Fruit fly (Drosophila melanogaster): Measurements from ENCODE around the gene eag.

The eag gene

dm6 chrX:15021021-15021477 lies 65.8 kb downstream of the eag start (continued):
- TF ChIP-seq Nf-YB (GFP tag; optimal IDR thresholded peaks at IDR 0.05) (peak; percentile 72), fru (optimal IDR thresholded peaks at IDR 0.05) (no peak), CG8089 (GFP tag; optimal IDR thresholded peaks at IDR 0.05) (no peak), CrebB (tag; optimal IDR thresholded peaks at IDR 0.05) (peak; percentile 42), Dip3 (GFP tag; optimal IDR thresholded peaks at IDR 0.05) (no peak), dysf (GFP tag; IDR thresholded peaks at IDR 0.05) (peak; percentile 75), CG10959 (GFP tag; IDR thresholded peaks at IDR 0.05) (peak; percentile 71), CG13424 (tag; optimal IDR thresholded peaks at IDR 0.05) (peak; percentile 88), cg (GFP tag; optimal IDR thresholded peaks at IDR 0.05) (peak; percentile 61), H2.0 (GFP tag; IDR thresholded peaks at IDR 0.05) (peak; percentile 61), jing (GFP tag; optimal IDR thresholded peaks at IDR 0.05) (peak; percentile 54), croc (GFP tag; conservative IDR thresholded peaks at IDR 0.05) (peak; percentile 89), Optix (GFP tag; IDR thresholded peaks at IDR 0.05) (peak; percentile 36; the same call in 1 of the 3 replicates), shn (GFP tag; optimal IDR thresholded peaks at IDR 0.05) (no peak), Dll (GFP tag; IDR thresholded peaks at IDR 0.05; ENCODE audit: partially characterized antibody) (no peak), Ravus (GFP tag; IDR thresholded peaks at IDR 0.05) (peak; percentile 30), Awh (GFP tag; IDR thresholded peaks at IDR 0.05) (peak; percentile 73; the same call in 1 of the 2 replicates), CG12659 (GFP tag; optimal IDR thresholded peaks at IDR 0.05) (peak; percentile 63), CG15011 (GFP tag; optimal IDR thresholded peaks at IDR 0.05) (peak; percentile 37), Taf1 (GFP tag; IDR thresholded peaks at IDR 0.05) (no peak), CG17912 (GFP tag; optimal IDR thresholded peaks at IDR 0.05) (no peak), CG12744 (GFP tag; optimal IDR thresholded peaks at IDR 0.05) (no peak), jigr1 (GFP tag; IDR thresholded peaks at IDR 0.05) (peak; percentile 49; the same call in 1 of the 3 replicates), lov (optimal IDR thresholded peaks at IDR 0.05) (no peak), lov (GFP tag; IDR thresholded peaks at IDR 0.05) (peak; percentile 87), salm (tag; optimal IDR thresholded peaks at IDR 0.05) (peak; percentile 52), CG12071 (GFP tag; optimal IDR thresholded peaks at IDR 0.05) (peak; percentile 21), CG4282 (GFP tag; optimal IDR thresholded peaks at IDR 0.05) (no peak), CG17829 (tag; optimal IDR thresholded peaks at IDR 0.05) (peak; percentile 95), Max (GFP tag; optimal IDR thresholded peaks at IDR 0.05) (peak; percentile 51), CG34422 (GFP tag; IDR thresholded peaks at IDR 0.05) (peak; percentile 78; the same call in 2 of the 3 replicates), abd-A (tag; optimal IDR thresholded peaks at IDR 0.05) (peak; percentile 48), gcm2 (GFP tag; optimal IDR thresholded peaks at IDR 0.05) (no peak), CG3281 (GFP tag; optimal IDR thresholded peaks at IDR 0.05) (peak; percentile 52), Mes4 (GFP tag; optimal IDR thresholded peaks at IDR 0.05) (no peak), CG2712 (tag; optimal IDR thresholded peaks at IDR 0.05) (peak; percentile 97), CG31388 (GFP tag; optimal IDR thresholded peaks at IDR 0.05) (peak; percentile 22), CG1602 (GFP tag; optimal IDR thresholded peaks at IDR 0.05) (peak; percentile 72), Hr51 (GFP tag; optimal IDR thresholded peaks at IDR 0.05) (peak in 1 of 2 experiments; percentile 80), CG2875 (GFP tag; optimal IDR thresholded peaks at IDR 0.05) (peak; percentile 85), Hr78 (GFP tag; optimal IDR thresholded peaks at IDR 0.05) (peak in 1 of 2 experiments; percentile 87), Antp (GFP tag; optimal IDR thresholded peaks at IDR 0.05) (no peak), Kr (GFP tag; optimal IDR thresholded peaks at IDR 0.05) (no peak), Vsx1 (GFP tag; optimal IDR thresholded peaks at IDR 0.05) (peak; percentile 27), Oli (tag; optimal IDR thresholded peaks at IDR 0.05) (peak; percentile 89), dpn (GFP tag; optimal IDR thresholded peaks at IDR 0.05) (peak in 1 of 2 experiments; percentile 67), slp2 (GFP tag; optimal IDR thresholded peaks at IDR 0.05) (no peak), ATbp (GFP tag; optimal IDR thresholded peaks at IDR 0.05) (peak; percentile 88), CG8290 (GFP tag; optimal IDR thresholded peaks at IDR 0.05) (peak; percentile 74), CG8290 (tag; optimal IDR thresholded peaks at IDR 0.05) (no peak), dimm (GFP tag; IDR thresholded peaks at IDR 0.05) (no peak; the same call in 1 of the 2 replicates)
